Fruit fly (Drosophila melanogaster): ENCODE measurements around the gene PGRP-LA.

DNA sequence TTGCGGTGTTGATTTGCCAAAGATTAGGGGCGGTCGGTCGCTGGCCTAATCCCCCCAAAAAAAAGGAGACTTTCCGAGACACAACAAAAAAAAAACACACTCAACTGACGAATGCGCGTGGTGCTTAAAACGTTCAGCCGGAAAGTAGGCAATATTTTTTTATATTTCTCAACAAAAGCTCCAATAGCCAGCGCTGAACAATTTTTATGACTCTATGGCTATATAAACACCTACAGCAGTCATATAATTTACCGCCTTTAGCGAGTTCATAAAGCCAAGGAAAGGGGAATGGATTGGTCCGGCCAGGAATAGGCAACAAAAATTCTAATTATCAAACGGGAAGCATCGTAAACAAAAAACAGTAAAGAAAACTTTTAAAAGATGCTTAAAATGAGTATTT is 29.7 kb upstream of the PGRP-LA start:
- TF ChIP-seq CG8478 (optimal IDR thresholded peaks at IDR 0.05) (no peak), CTCF (optimal IDR thresholded peaks at IDR 0.05) (no peak)
